Worm (Caenorhabditis elegans): ENCODE data around the gene K11D9.3.

K11D9.3 gene

ce11 chrIII:10759050-10760023 lies 42.7 kb downstream of the K11D9.3 start, which contains the start of gene tasp-1 (continued):
- TF ChIP-seq Y48G9A.11 (GFP tag; IDR thresholded peaks at IDR 0.05) (peak; percentile 96), zfp-2 (tag; optimal IDR thresholded peaks at IDR 0.05) (peak; percentile 93), fkh-10 (GFP tag; optimal IDR thresholded peaks at IDR 0.05) (peak; percentile 100), mxl-3 (GFP tag; optimal IDR thresholded peaks at IDR 0.05) (peak; percentile 100), ztf-7 (tag; optimal IDR thresholded peaks at IDR 0.05) (peak; percentile 91), tra-1 (GFP tag; IDR thresholded peaks at IDR 0.05) (peak; percentile 100), Y75B8A.6 (GFP tag; IDR thresholded peaks at IDR 0.05) (peak; percentile 99), dpl-1 (GFP tag; optimal IDR thresholded peaks at IDR 0.05) (peak; percentile 100), snpc-1.2 (GFP tag; IDR thresholded peaks at IDR 0.05) (peak; percentile 93), lim-7 (GFP tag; IDR thresholded peaks at IDR 0.05) (peak; percentile 98), F26F4.8 (GFP tag; conservative IDR thresholded peaks at IDR 0.05) (peak; percentile 61; the same call in 1 of the 2 replicates), ZK337.2 (GFP tag; IDR thresholded peaks at IDR 0.05) (peak; percentile 96), spr-3 (GFP tag; optimal IDR thresholded peaks at IDR 0.05) (peak; percentile 99), nhr-77 (tag; optimal IDR thresholded peaks at IDR 0.05) (peak; percentile 100), rbr-2 (tag; optimal IDR thresholded peaks at IDR 0.05) (peak; percentile 100), aha-1 (tag) (peak; percentile 100), hlh-30 (tag; optimal IDR thresholded peaks at IDR 0.05; ENCODE audit: insufficient read depth) (peak; percentile 100), daf-19 (GFP tag; conservative IDR thresholded peaks at IDR 0.05) (peak; percentile 99), pqm-1 (tag; optimal IDR thresholded peaks at IDR 0.05) (peak; percentile 86), hif-1 (tag; optimal IDR thresholded peaks at IDR 0.05) (peak; percentile 95 to 99), zag-1 (tag; optimal IDR thresholded peaks at IDR 0.05) (peak; percentile 93), ceh-20 (GFP tag; IDR thresholded peaks at IDR 0.05) (peak; percentile 100), zip-11 (GFP tag; IDR thresholded peaks at IDR 0.05) (peak; percentile 80; the same call in 1 of the 2 replicates), nhr-48 (tag; optimal IDR thresholded peaks at IDR 0.05) (peak; percentile 97), lin-39 (tag; optimal IDR thresholded peaks at IDR 0.05) (peak; percentile 56), egl-43 (GFP tag; IDR thresholded peaks at IDR 0.05) (peak; percentile 100), spr-1 (tag; optimal IDR thresholded peaks at IDR 0.05) (peak; percentile 98), ceh-44 (GFP tag; IDR thresholded peaks at IDR 0.05) (peak; percentile 98), hlh-11 (tag; optimal IDR thresholded peaks at IDR 0.05) (peak; percentile 100), daf-12 (tag; optimal IDR thresholded peaks at IDR 0.05) (no peak), lin-1 (GFP tag; IDR thresholded peaks at IDR 0.05) (peak; percentile 99), snpc-4 (tag; optimal IDR thresholded peaks at IDR 0.05) (peak; percentile 66)

DNA sequence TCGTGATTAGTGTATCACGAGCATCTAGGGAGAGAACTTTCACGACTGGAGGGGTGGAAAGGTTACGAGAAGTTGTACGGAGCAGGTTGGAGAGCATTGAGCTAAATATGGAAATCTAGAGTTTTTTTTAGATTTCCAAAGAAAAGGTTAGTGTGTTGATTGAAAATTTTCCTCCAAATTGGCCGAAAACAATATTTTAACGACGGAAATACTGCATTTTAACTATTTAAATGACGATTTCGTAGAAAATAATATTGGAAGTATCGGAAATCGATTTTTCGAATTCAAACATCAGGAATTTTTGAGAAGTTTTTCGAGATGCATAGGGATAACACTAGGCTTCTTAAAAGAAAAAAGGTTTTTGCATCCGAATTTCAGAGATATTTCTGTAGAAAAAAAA lies 43.6 kb downstream of the K11D9.3 start, which contains the start of gene K01G5.10:
Gene K01G5.10 (minus strand): TSS at position 101 of the 400 bp plus-strand sequence.
- TF ChIP-seq daf-16 (GFP tag; optimal IDR thresholded peaks at IDR 0.05), result no peak
- TF ChIP-seq daf-16 (tag; optimal IDR thresholded peaks at IDR 0.05), result no peak
- TF ChIP-seq skn-1 (tag; optimal IDR thresholded peaks at IDR 0.05), result no peak
- TF ChIP-seq lir-3 (tag; optimal IDR thresholded peaks at IDR 0.05), result no peak
- TF ChIP-seq jun-1 (tag; optimal IDR thresholded peaks at IDR 0.05), result no peak
- no peak for TF ChIP-seq hlh-30 (tag; optimal IDR thresholded peaks at IDR 0.05; ENCODE audit: insufficient read depth)
- no peak for TF ChIP-seq rbr-2 (tag; optimal IDR thresholded peaks at IDR 0.05)
- TF ChIP-seq zip-11 (GFP tag; IDR thresholded peaks at IDR 0.05), result no peak
- no peak for TF ChIP-seq spr-1 (tag; optimal IDR thresholded peaks at IDR 0.05)
- TF ChIP-seq ZK337.2 (GFP tag; IDR thresholded peaks at IDR 0.05), result no peak
- TF ChIP-seq nhr-111 (GFP tag; optimal IDR thresholded peaks at IDR 0.05), result no peak
- no peak for TF ChIP-seq ceh-32 (tag; optimal IDR thresholded peaks at IDR 0.05; ENCODE audit: poor library complexity)
- no peak for TF ChIP-seq Y48G9A.11 (GFP tag; IDR thresholded peaks at IDR 0.05)
- TF ChIP-seq nhr-102 (tag; optimal IDR thresholded peaks at IDR 0.05), result no peak
- TF ChIP-seq nhr-25 (tag; optimal IDR thresholded peaks at IDR 0.05; ENCODE audit: borderline replicate concordance, insufficient read depth), result no peak
- TF ChIP-seq attf-4 (tag; optimal IDR thresholded peaks at IDR 0.05), result no peak

All from whole organism, L4 larva.